Fruit fly (Drosophila melanogaster): ENCODE data around the gene MFS3.
A peak's percentile ranks its signal among the peaks of the same experiment; 100 is the strongest.

Gene MFS3

dm6 chr2L:1125437-1125836 lies 17.6 kb upstream of the MFS3 start (continued):
- TF ChIP-seq schlank (tag; optimal IDR thresholded peaks at IDR 0.05) (peak; percentile 26), CG11504 (tag; optimal IDR thresholded peaks at IDR 0.05) (no peak), CG12769 (tag; optimal IDR thresholded peaks at IDR 0.05) (peak; percentile 55), CG14050 (GFP tag; IDR thresholded peaks at IDR 0.05) (no peak), nom (GFP tag; optimal IDR thresholded peaks at IDR 0.05) (no peak), NK7.1 (GFP tag; optimal IDR thresholded peaks at IDR 0.05) (no peak), cwo (GFP tag; optimal IDR thresholded peaks at IDR 0.05) (peak; percentile 63), CG12071 (GFP tag; optimal IDR thresholded peaks at IDR 0.05) (peak; percentile 3), CG9932 (GFP tag; IDR thresholded peaks at IDR 0.05) (no peak), CG34422 (GFP tag; IDR thresholded peaks at IDR 0.05) (no peak), sr (GFP tag; IDR thresholded peaks at IDR 0.05) (no peak), CG10431 (GFP tag; optimal IDR thresholded peaks at IDR 0.05) (no peak), kni (GFP tag; optimal IDR thresholded peaks at IDR 0.05) (no peak), slou (GFP tag; optimal IDR thresholded peaks at IDR 0.05) (no peak), gem (tag; optimal IDR thresholded peaks at IDR 0.05) (peak; percentile 92), corto (GFP tag; optimal IDR thresholded peaks at IDR 0.05) (no peak), CG11695 (GFP tag; IDR thresholded peaks at IDR 0.05) (no peak), CG17328 (GFP tag; IDR thresholded peaks at IDR 0.05) (no peak), slp2 (GFP tag; optimal IDR thresholded peaks at IDR 0.05) (no peak), CG13296 (GFP tag; optimal IDR thresholded peaks at IDR 0.05) (no peak), Dll (GFP tag; IDR thresholded peaks at IDR 0.05; ENCODE audit: partially characterized antibody) (no peak), CG6683 (GFP tag; optimal IDR thresholded peaks at IDR 0.05) (no peak), CG9797 (GFP tag; optimal IDR thresholded peaks at IDR 0.05) (no peak), phol (tag; optimal IDR thresholded peaks at IDR 0.05) (no peak), zfh1 (GFP tag; IDR thresholded peaks at IDR 0.05) (no peak), Atf3 (GFP tag; optimal IDR thresholded peaks at IDR 0.05) (no peak), CG42726 (GFP tag; IDR thresholded peaks at IDR 0.05; ENCODE audit: partially characterized antibody) (no peak), CG15011 (GFP tag; optimal IDR thresholded peaks at IDR 0.05) (peak; percentile 24), ac (GFP tag; optimal IDR thresholded peaks at IDR 0.05) (no peak), fu2 (GFP tag; optimal IDR thresholded peaks at IDR 0.05) (no peak), CG2875 (GFP tag; optimal IDR thresholded peaks at IDR 0.05) (no peak), gt (GFP tag; IDR thresholded peaks at IDR 0.05) (no peak), CG34224 (GFP tag; IDR thresholded peaks at IDR 0.05; ENCODE audit: partially characterized antibody) (no peak), CG7271 (tag; optimal IDR thresholded peaks at IDR 0.05) (no peak), inv (GFP tag; IDR thresholded peaks at IDR 0.05; ENCODE audit: partially characterized antibody) (no peak), CG17612 (GFP tag; IDR thresholded peaks at IDR 0.05) (no peak), CG6254 (GFP tag; optimal IDR thresholded peaks at IDR 0.05) (no peak), CG14014 (GFP tag; IDR thresholded peaks at IDR 0.05) (no peak), chif (GFP tag; optimal IDR thresholded peaks at IDR 0.05) (no peak), CHES-1-like (GFP tag; optimal IDR thresholded peaks at IDR 0.05) (no peak), Xrp1 (GFP tag; IDR thresholded peaks at IDR 0.05) (no peak), dmrt99B (tag; optimal IDR thresholded peaks at IDR 0.05) (no peak), ci (GFP tag; IDR thresholded peaks at IDR 0.05) (no peak; the same call in 2 of the 3 replicates), CG12236 (GFP tag; optimal IDR thresholded peaks at IDR 0.05) (no peak), CG6854 (GFP tag; optimal IDR thresholded peaks at IDR 0.05) (no peak), CG8359 (GFP tag; optimal IDR thresholded peaks at IDR 0.05; ENCODE audit: borderline replicate concordance) (no peak), NC2α (GFP tag; optimal IDR thresholded peaks at IDR 0.05) (no peak), CG6175 (GFP tag; IDR thresholded peaks at IDR 0.05) (peak; percentile 90; the same call in 2 of the 3 replicates), tin (GFP tag; optimal IDR thresholded peaks at IDR 0.05) (no peak), CG18011 (GFP tag; optimal IDR thresholded peaks at IDR 0.05) (no peak), Dfd (GFP tag; optimal IDR thresholded peaks at IDR 0.05) (no peak)
